Fruit fly (Drosophila melanogaster): ENCODE results near the gene HLH4C.

The HLH4C gene

DNA sequence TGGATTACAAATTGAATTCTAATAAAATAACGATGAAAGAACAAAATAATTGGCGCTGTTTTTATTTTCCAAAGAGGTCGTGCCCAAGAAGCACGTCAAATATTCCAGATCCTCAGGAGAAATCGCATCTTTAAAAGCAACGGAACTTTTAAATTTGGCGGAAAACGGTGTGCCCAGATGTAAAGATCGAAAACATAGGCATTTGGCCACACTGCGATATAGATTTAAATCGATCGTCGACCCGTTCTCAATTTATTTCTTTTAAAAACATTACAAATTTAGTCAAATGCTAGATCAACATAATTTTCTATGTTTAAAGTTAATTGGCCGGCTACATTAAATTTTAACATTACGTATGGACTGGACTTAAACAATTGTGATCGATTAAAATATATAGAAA is 20.1 kb downstream of the HLH4C start (continued):
- TF ChIP-seq MTF-1 (GFP tag; optimal IDR thresholded peaks at IDR 0.05; ENCODE audit: borderline replicate concordance) (no peak), Ets97D (GFP tag; optimal IDR thresholded peaks at IDR 0.05) (peak; percentile 11)

DNA sequence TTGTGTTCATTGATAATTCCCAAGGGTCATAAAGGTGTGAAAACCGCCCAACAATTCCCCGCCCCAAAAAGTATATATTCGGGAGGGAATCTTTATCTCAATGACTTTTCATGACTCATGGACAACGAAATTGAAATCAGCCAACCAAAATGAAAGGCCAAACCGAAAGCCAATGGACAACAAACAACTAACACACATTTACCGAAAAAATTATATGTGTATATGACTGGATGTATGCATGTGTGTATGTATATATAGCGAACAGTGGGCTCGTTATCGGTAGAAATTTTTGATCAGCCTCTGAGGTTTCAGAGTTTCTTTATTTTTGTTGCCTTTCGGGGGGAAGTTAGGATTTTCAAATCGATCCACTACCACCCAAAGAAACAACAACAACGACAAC is 28.3 kb downstream of the HLH4C start:
- TF ChIP-seq hb (GFP tag; IDR thresholded peaks at IDR 0.05; ENCODE audit: partially characterized antibody) (no peak), ranshi (GFP tag; IDR thresholded peaks at IDR 0.05) (no peak), vvl (GFP tag; IDR thresholded peaks at IDR 0.05) (no peak), slou (GFP tag; optimal IDR thresholded peaks at IDR 0.05) (no peak), CG33213 (GFP tag; optimal IDR thresholded peaks at IDR 0.05) (no peak), CG31441 (GFP tag; IDR thresholded peaks at IDR 0.05) (no peak), ac (GFP tag; optimal IDR thresholded peaks at IDR 0.05) (no peak), exex (tag; optimal IDR thresholded peaks at IDR 0.05) (peak; percentile 37), sug (tag; optimal IDR thresholded peaks at IDR 0.05) (peak; percentile 14), CG12942 (GFP tag; optimal IDR thresholded peaks at IDR 0.05) (no peak), tin (GFP tag; optimal IDR thresholded peaks at IDR 0.05) (no peak), gt (GFP tag; IDR thresholded peaks at IDR 0.05) (no peak), CG7745 (tag; optimal IDR thresholded peaks at IDR 0.05) (no peak), CG6791 (GFP tag; IDR thresholded peaks at IDR 0.05; ENCODE audit: partially characterized antibody) (no peak), cg (GFP tag; optimal IDR thresholded peaks at IDR 0.05) (peak; percentile 54), CG15479 (GFP tag; optimal IDR thresholded peaks at IDR 0.05) (no peak), pho (GFP tag; optimal IDR thresholded peaks at IDR 0.05) (no peak), CG4707 (GFP tag; optimal IDR thresholded peaks at IDR 0.05) (no peak), corto (GFP tag; optimal IDR thresholded peaks at IDR 0.05) (no peak), hth (optimal IDR thresholded peaks at IDR 0.05) (no peak), CG18764 (GFP tag; optimal IDR thresholded peaks at IDR 0.05) (no peak), CG1832 (GFP tag; optimal IDR thresholded peaks at IDR 0.05) (no peak), CG4820 (GFP tag; optimal IDR thresholded peaks at IDR 0.05) (no peak), ftz-f1 (GFP tag; optimal IDR thresholded peaks at IDR 0.05) (no peak), Hmx (GFP tag; optimal IDR thresholded peaks at IDR 0.05) (no peak), sens-2 (GFP tag; IDR thresholded peaks at IDR 0.05) (no peak), CG3065 (GFP tag; optimal IDR thresholded peaks at IDR 0.05) (no peak), CG12299 (tag; optimal IDR thresholded peaks at IDR 0.05) (no peak), stc (GFP tag; IDR thresholded peaks at IDR 0.05) (no peak), tap (tag; optimal IDR thresholded peaks at IDR 0.05) (no peak), mirr (GFP tag; optimal IDR thresholded peaks at IDR 0.05) (no peak), unpg (GFP tag; optimal IDR thresholded peaks at IDR 0.05) (no peak), Ptx1 (GFP tag; IDR thresholded peaks at IDR 0.05) (no peak), gcm2 (GFP tag; optimal IDR thresholded peaks at IDR 0.05) (no peak), wek (GFP tag; optimal IDR thresholded peaks at IDR 0.05) (no peak), CG2129 (GFP tag; IDR thresholded peaks at IDR 0.05; ENCODE audit: partially characterized antibody) (no peak), Nf-YB (GFP tag; optimal IDR thresholded peaks at IDR 0.05) (peak; percentile 91), CG7372 (GFP tag; IDR thresholded peaks at IDR 0.05) (no peak), Hr78 (GFP tag; optimal IDR thresholded peaks at IDR 0.05) (peak in 1 of 2 experiments; percentile 29), maf-S (GFP tag; optimal IDR thresholded peaks at IDR 0.05) (no peak), usp (GFP tag; optimal IDR thresholded peaks at IDR 0.05) (no peak), ind (GFP tag; optimal IDR thresholded peaks at IDR 0.05) (no peak), CG18476 (GFP tag; optimal IDR thresholded peaks at IDR 0.05) (no peak), Nf-YC (tag; optimal IDR thresholded peaks at IDR 0.05) (peak; percentile 88), C15 (GFP tag; IDR thresholded peaks at IDR 0.05) (no peak), CG7839 (tag; optimal IDR thresholded peaks at IDR 0.05) (no peak), CHES-1-like (GFP tag; optimal IDR thresholded peaks at IDR 0.05) (no peak), CG16815 (GFP tag; optimal IDR thresholded peaks at IDR 0.05) (no peak)

All from whole organism, embryonic.